Worm (Caenorhabditis elegans) whole organism, young adult: Measurements from ENCODE around the gene oac-37.

ENCODE experiments used
- ceh-58 ChIP-seq: fragments of 200-800 bp; sonication (Bioruptor generic); IDR thresholded peaks from 2 replicates; pipeline ENCODE4 v1.3.6; 2022; ENCODE audit warnings: missing genetic modification characterization, missing compliant biosample characterization
- ceh-91 ChIP-seq: fragments of 200-800 bp; sonication (Bioruptor generic); IDR thresholded peaks from 2 replicates; pipeline ENCODE4 v1.3.6; 2022; ENCODE audit warnings: missing genetic modification reagents, missing genetic modification characterization, missing compliant biosample characterization
- nfya-1 ChIP-seq: sonication (generic microtip); optimal IDR thresholded peaks from 2 replicates; lab custom pipeline; 2017; ENCODE audit warnings: antibody characterized with exemption, missing compliant biosample characterization, missing genetic modification characterization, borderline replicate concordance; ENCODE audit not compliant: insufficient read depth
- pha-4 ChIP-seq: fragments of 150-350 bp; sonication (generic microtip); optimal IDR thresholded peaks from 2 replicates; lab custom pipeline; 2014; ENCODE audit warnings: missing biosample characterization, missing genetic modification reagents, missing genetic modification characterization
- snpc-3.4 ChIP-seq: sonication (generic microtip); optimal IDR thresholded peaks from 2 replicates; lab custom pipeline; 2017; ENCODE audit warnings: missing genetic modification characterization, mild to moderate bottlenecking, missing compliant biosample characterization, antibody characterized with exemption, moderate library complexity, missing genotype, missing genetic modification reagents
- snpc-4 ChIP-seq, 5 experiments: fragments of 150-350 bp in 1 of 5; sonication (generic microtip) in 4 of 5; optimal IDR thresholded peaks; 2 replicates each; lab custom pipeline; 2014 to 2018; ENCODE audit warnings: missing genetic modification characterization in 5 of 5, missing biosample characterization in 3 of 5, antibody characterized with exemption in 2 of 5, mild to moderate bottlenecking in 2 of 5, missing compliant biosample characterization in 2 of 5, missing genotype in 2 of 5, moderate library complexity in 2 of 5, missing genetic modification reagents in 1 of 5

- TF ChIP-seq snpc-3.4 (tag; lab: Kevin White, UChicago) = no peak
- no peak for TF ChIP-seq ceh-91 (GFP tag; lab: Robert Waterston, UW)
- no peak for TF ChIP-seq nfya-1
- no peak for TF ChIP-seq ceh-58 (GFP tag; lab: Robert Waterston, UW)
- TF ChIP-seq snpc-4 (GFP tag; optimal IDR thresholded peaks at IDR 0.05; lab: Kevin White, UChicago) = no peak
- TF ChIP-seq snpc-4 (tag; optimal IDR thresholded peaks at IDR 0.05; lab: Kevin White, UChicago) = no peak
- TF ChIP-seq pha-4 = no peak
Measured at ce11 chrIV:14115045-14115444, 30.6 kb upstream of the oac-37 start.
